Worm (Caenorhabditis elegans) whole organism, late embryonic: Measurements from ENCODE around the gene F31E3.2.

Experiments
- K02D7.2 ChIP-seq: sonication (generic microtip); optimal IDR thresholded peaks from 2 replicates; lab custom pipeline; 2017; ENCODE audit warnings: mild to moderate bottlenecking, missing genetic modification characterization, missing compliant biosample characterization
- ceh-24 ChIP-seq: sonication (generic microtip); optimal IDR thresholded peaks from 2 replicates; lab custom pipeline; 2016; ENCODE audit warnings: mild to moderate bottlenecking, missing genetic modification characterization, missing compliant biosample characterization
- ceh-9 ChIP-seq: sonication (generic microtip); optimal IDR thresholded peaks from 2 replicates; lab custom pipeline; 2016; ENCODE audit warnings: mild to moderate bottlenecking, missing genetic modification characterization, inconsistent platforms, missing compliant biosample characterization
- ets-4 ChIP-seq: sonication (generic microtip); optimal IDR thresholded peaks from 2 replicates; lab custom pipeline; 2016; ENCODE audit warnings: missing genetic modification characterization, missing compliant biosample characterization
- fkh-10 ChIP-seq: fragments of 150-350 bp; optimal IDR thresholded peaks from 2 replicates; lab custom pipeline; 2014; ENCODE audit warnings: missing biosample characterization, missing genetic modification reagents, missing genetic modification characterization
- hlh-13 ChIP-seq: fragments of 200-800 bp; sonication (Bioruptor generic); optimal IDR thresholded peaks from 2 replicates; lab custom pipeline; 2018; ENCODE audit warnings: mild to moderate bottlenecking, missing genetic modification characterization, missing compliant biosample characterization
- hlh-30 ChIP-seq: sonication (generic microtip); optimal IDR thresholded peaks from 2 replicates; lab custom pipeline; 2017; ENCODE audit warnings: antibody characterized with exemption, missing genetic modification characterization, missing compliant biosample characterization; ENCODE audit not compliant: insufficient read depth
- pat-9 ChIP-seq: fragments of 200-800 bp; sonication (Bioruptor generic); optimal IDR thresholded peaks from 2 replicates; lab custom pipeline; 2018; ENCODE audit warnings: mild to moderate bottlenecking, missing genetic modification characterization, moderate library complexity, missing compliant biosample characterization
- pax-1 ChIP-seq: fragments of 150-350 bp; optimal IDR thresholded peaks from 2 replicates; lab custom pipeline; 2014; ENCODE audit warnings: missing biosample characterization, missing genetic modification characterization
- pha-4 ChIP-seq: fragments of 150-350 bp; optimal IDR thresholded peaks from 2 replicates; lab custom pipeline; 2018; ENCODE audit warnings: missing biosample characterization, missing genetic modification reagents, missing genetic modification characterization
- pqm-1 ChIP-seq: sonication (generic microtip); optimal IDR thresholded peaks from 2 replicates; lab custom pipeline; 2016; ENCODE audit warnings: missing genetic modification characterization, missing compliant biosample characterization
- sox-4 ChIP-seq: sonication (generic microtip); optimal IDR thresholded peaks from 2 replicates; lab custom pipeline; 2017; ENCODE audit warnings: mild to moderate bottlenecking, missing genetic modification characterization, inconsistent platforms, missing compliant biosample characterization
- tbx-2 ChIP-seq: sonication (generic microtip); optimal IDR thresholded peaks from 2 replicates; lab custom pipeline; 2016; ENCODE audit warnings: missing genetic modification characterization, missing compliant biosample characterization
- tbx-7 ChIP-seq: sonication (generic microtip); optimal IDR thresholded peaks from 2 replicates; lab custom pipeline; 2016; ENCODE audit warnings: missing genotype, missing genetic modification characterization, missing compliant biosample characterization

ce11 chrIII:7021156-7021637, 47.4 kb downstream of the F31E3.2 start, which contains the start of gene rfl-1:
- TF ChIP-seq ceh-9 (no peak), pat-9 (tag; lab: Kevin White, UChicago) (no peak), pha-4 (tag; lab: Kevin White, UChicago) (no peak), tbx-2 (tag; lab: Kevin White, UChicago) (no peak), ets-4 (no peak), fkh-10 (GFP tag; lab: Kevin White, UChicago) (no peak), K02D7.2 (tag; lab: Kevin White, UChicago) (no peak), ceh-24 (tag; lab: Kevin White, UChicago) (no peak), sox-4 (tag; lab: Kevin White, UChicago) (no peak), tbx-7 (tag; lab: Kevin White, UChicago) (no peak), pqm-1 (tag; lab: Kevin White, UChicago) (no peak), hlh-30 (no peak), pax-1 (tag; lab: Kevin White, UChicago) (no peak), hlh-13 (GFP tag; lab: Kevin White, UChicago) (no peak)
